Fruit fly (Drosophila melanogaster) whole organism, prepupa: ENCODE measurements around the gene CG9452.

Experiments
- Blimp-1 ChIP-seq: fragments of 200-800 bp; sonication (Bioruptor generic); optimal IDR thresholded peaks from 3 replicates; lab custom pipeline; 2017; ENCODE audit warnings: missing biosample characterization, missing genetic modification characterization, mild to moderate bottlenecking, moderate library complexity, missing genetic modification reagents
- CG10631 ChIP-seq: fragments of 200-800 bp; sonication (Bioruptor generic); optimal IDR thresholded peaks from 2 replicates; lab custom pipeline; 2016; ENCODE audit warnings: missing biosample characterization, missing genetic modification characterization
- CG16779 ChIP-seq: fragments of 200-800 bp; sonication (Bioruptor generic); optimal IDR thresholded peaks from 3 replicates; lab custom pipeline; 2017; ENCODE audit warnings: missing biosample characterization, mild to moderate bottlenecking, missing genetic modification characterization
- CG32006 ChIP-seq: fragments of 200-800 bp; sonication (Bioruptor generic); optimal IDR thresholded peaks from 3 replicates; lab custom pipeline; 2017; ENCODE audit warnings: missing biosample characterization, mild to moderate bottlenecking, missing genetic modification characterization
- CG34406 ChIP-seq: fragments of 200-800 bp; sonication (Bioruptor generic); optimal IDR thresholded peaks from 3 replicates; lab custom pipeline; 2016; ENCODE audit warnings: missing biosample characterization, missing genetic modification characterization
- CG6792 ChIP-seq: fragments of 200-800 bp; sonication (Bioruptor generic); optimal IDR thresholded peaks from 3 replicates; lab custom pipeline; 2016; ENCODE audit warnings: missing biosample characterization, missing genetic modification characterization
- Hr39 ChIP-seq: fragments of 200-800 bp; sonication (Bioruptor generic); optimal IDR thresholded peaks from 2 replicates; lab custom pipeline; 2016; ENCODE audit warnings: missing biosample characterization, missing genetic modification characterization
- Lpt ChIP-seq: fragments of 200-800 bp; sonication (Bioruptor generic); optimal IDR thresholded peaks from 3 replicates; lab custom pipeline; 2016; ENCODE audit warnings: missing biosample characterization, missing genetic modification characterization

DNA sequence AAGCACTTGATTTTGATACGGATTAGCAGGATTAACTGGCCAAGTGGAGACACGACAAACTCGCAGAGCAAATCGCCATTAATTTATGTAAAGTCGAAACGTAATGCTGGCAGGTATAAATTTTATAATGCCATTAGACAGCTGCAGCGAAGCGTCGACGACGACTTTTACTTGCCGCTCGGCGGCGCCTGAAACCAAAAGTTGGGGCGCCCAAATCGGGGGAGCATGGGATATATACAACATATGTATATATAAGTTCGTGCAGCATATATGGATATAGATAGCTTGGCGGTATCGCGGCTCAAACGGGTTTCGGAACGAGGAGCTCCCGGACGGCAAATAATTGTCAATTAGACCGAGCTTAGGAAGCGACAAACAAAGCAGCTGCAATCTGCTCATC lies 17.0 kb upstream of the CG9452 start, which contains the start of gene Cpr76Bc:
- TF ChIP-seq Hr39 (no peak), CG16779 (tag; lab: Kevin White, UChicago) (no peak), CG32006 (GFP tag; lab: Kevin White, UChicago) (no peak), CG10631 (GFP tag; lab: Kevin White, UChicago) (no peak), Blimp-1 (GFP tag; lab: Kevin White, UChicago) (no peak), CG34406 (GFP tag; lab: Kevin White, UChicago) (no peak), CG6792 (GFP tag; lab: Kevin White, UChicago) (no peak), Lpt (peak; percentile 4)
